Fruit fly (Drosophila melanogaster) whole organism: ENCODE results near the gene w-cup.

Source experiments
- CG8478 ChIP-seq: fragments of >200 bp; optimal IDR thresholded peaks from 2 replicates; lab custom pipeline; 2018; ENCODE audit warnings: inconsistent platforms
- Dll ChIP-seq: fragments of >200 bp; optimal IDR thresholded peaks from 2 replicates; lab custom pipeline; 2017
- EcR ChIP-seq, 2 experiments: fragments of >200 bp; optimal IDR thresholded peaks; 2 replicates each; lab custom pipeline; 2017; ENCODE audit warnings: missing biosample characterization in 2 of 2, missing genetic modification characterization in 2 of 2, missing genetic modification reagents in 2 of 2
- pan ChIP-seq: fragments of >200 bp; optimal IDR thresholded peaks from 2 replicates; lab custom pipeline; 2017
- psq ChIP-seq: fragments of >200 bp; optimal IDR thresholded peaks from 2 replicates; lab custom pipeline; 2017
- usp ChIP-seq: fragments of >200 bp; optimal IDR thresholded peaks from 2 replicates; lab custom pipeline; 2017; ENCODE audit warnings: missing biosample characterization, missing genetic modification characterization, mixed read lengths

The w-cup gene

dm6 chr2L:10577692-10578091, at the start of gene w-cup:
w-cup (minus strand) TSS chr2L:10577792.
- no peak for TF ChIP-seq EcR (GFP tag; optimal IDR thresholded peaks at IDR 0.05; lab: Kevin White, UChicago)
- TF ChIP-seq psq, result no peak
- TF ChIP-seq Dll (lab: Kevin White, UChicago), result no peak
- no peak for TF ChIP-seq CG8478
- TF ChIP-seq usp (GFP tag; lab: Kevin White, UChicago), result no peak
- no peak for TF ChIP-seq pan (lab: Kevin White, UChicago)

dm6 chr2L:10625935-10626334, 48.3 kb upstream of the w-cup start:
- TF ChIP-seq usp (GFP tag; lab: Kevin White, UChicago) (no peak), pan (lab: Kevin White, UChicago) (no peak), CG8478 (no peak), Dll (lab: Kevin White, UChicago) (no peak), EcR (GFP tag; optimal IDR thresholded peaks at IDR 0.05; lab: Kevin White, UChicago) (no peak), psq (no peak)

- TF ChIP-seq Dll (lab: Kevin White, UChicago), result no peak
- no peak for TF ChIP-seq EcR (GFP tag; optimal IDR thresholded peaks at IDR 0.05; lab: Kevin White, UChicago)
- TF ChIP-seq psq, result no peak
- TF ChIP-seq usp (GFP tag; lab: Kevin White, UChicago), result no peak
- TF ChIP-seq pan (lab: Kevin White, UChicago), result no peak
- TF ChIP-seq CG8478, result no peak
Observed at dm6 chr2L:10616767-10617166, 39.2 kb upstream of the w-cup start.

dm6 chr2L:10615889-10616288, 38.3 kb upstream of the w-cup start:
- TF ChIP-seq CG8478 (no peak), EcR (GFP tag; optimal IDR thresholded peaks at IDR 0.05; lab: Kevin White, UChicago) (no peak), psq (no peak), pan (lab: Kevin White, UChicago) (no peak), usp (GFP tag; lab: Kevin White, UChicago) (no peak), Dll (lab: Kevin White, UChicago) (no peak)

dm6 chr2L:10614660-10615479, 37.3 kb upstream of the w-cup start:
- TF ChIP-seq Dll (lab: Kevin White, UChicago) (no peak), psq (no peak), CG8478 (no peak), pan (lab: Kevin White, UChicago) (no peak), usp (GFP tag; lab: Kevin White, UChicago) (no peak), EcR (GFP tag; optimal IDR thresholded peaks at IDR 0.05; lab: Kevin White, UChicago) (no peak)

- no peak for TF ChIP-seq Dll (lab: Kevin White, UChicago)
- no peak for TF ChIP-seq pan (lab: Kevin White, UChicago)
- TF ChIP-seq psq, result no peak
- no peak for TF ChIP-seq EcR (GFP tag; optimal IDR thresholded peaks at IDR 0.05; lab: Kevin White, UChicago)
- TF ChIP-seq usp (GFP tag; lab: Kevin White, UChicago), result no peak
- TF ChIP-seq CG8478, result no peak
Observed at dm6 chr2L:10613104-10613503, 35.5 kb upstream of the w-cup start.

dm6 chr2L:10608662-10609262, 31.2 kb upstream of the w-cup start:
- no peak for TF ChIP-seq psq
- TF ChIP-seq CG8478, result no peak
- no peak for TF ChIP-seq pan (lab: Kevin White, UChicago)
- TF ChIP-seq usp (GFP tag; lab: Kevin White, UChicago), result no peak
- no peak for TF ChIP-seq Dll (lab: Kevin White, UChicago)
- no peak for TF ChIP-seq EcR (GFP tag; optimal IDR thresholded peaks at IDR 0.05; lab: Kevin White, UChicago)

dm6 chr2L:10607697-10608096, 30.1 kb upstream of the w-cup start:
- TF ChIP-seq Dll (lab: Kevin White, UChicago), result no peak
- no peak for TF ChIP-seq EcR (GFP tag; optimal IDR thresholded peaks at IDR 0.05; lab: Kevin White, UChicago)
- no peak for TF ChIP-seq CG8478
- TF ChIP-seq usp (GFP tag; lab: Kevin White, UChicago), result no peak
- TF ChIP-seq pan (lab: Kevin White, UChicago), result no peak
- TF ChIP-seq psq, result no peak

dm6 chr2L:10603604-10604003, 26.0 kb upstream of the w-cup start:
- no peak for TF ChIP-seq psq
- TF ChIP-seq Dll (lab: Kevin White, UChicago), result no peak
- no peak for TF ChIP-seq EcR (GFP tag; optimal IDR thresholded peaks at IDR 0.05; lab: Kevin White, UChicago)
- no peak for TF ChIP-seq CG8478
- no peak for TF ChIP-seq usp (GFP tag; lab: Kevin White, UChicago)
- no peak for TF ChIP-seq pan (lab: Kevin White, UChicago)

- TF ChIP-seq Dll (lab: Kevin White, UChicago) (no peak), pan (lab: Kevin White, UChicago) (no peak), usp (GFP tag; lab: Kevin White, UChicago) (no peak), EcR (GFP tag; optimal IDR thresholded peaks at IDR 0.05; lab: Kevin White, UChicago) (no peak), psq (no peak), CG8478 (no peak)
Observed at dm6 chr2L:10581602-10582001, 4.0 kb upstream of the w-cup start, which contains the start of gene CG34161. CG34161 (minus strand) TSS chr2L:10581702.

- TF ChIP-seq usp (GFP tag; lab: Kevin White, UChicago) (no peak), psq (no peak), EcR (GFP tag; optimal IDR thresholded peaks at IDR 0.05; lab: Kevin White, UChicago) (no peak), pan (lab: Kevin White, UChicago) (no peak), CG8478 (no peak), Dll (lab: Kevin White, UChicago) (no peak)
Observed at dm6 chr2L:10579453-10579852, 1.9 kb upstream of the w-cup start, which contains the start of gene CG34160. CG34160 (plus strand) TSS chr2L:10579753.

- TF ChIP-seq pan (lab: Kevin White, UChicago) (no peak), psq (no peak), usp (GFP tag; lab: Kevin White, UChicago) (no peak), Dll (lab: Kevin White, UChicago) (no peak), CG8478 (no peak), EcR (GFP tag; optimal IDR thresholded peaks at IDR 0.05; lab: Kevin White, UChicago) (no peak)
Observed at dm6 chr2L:10566955-10567354, 10.6 kb downstream of the w-cup start, which contains the start of gene CG6138. CG6138 (plus strand) TSS chr2L:10567255.
